Fruit fly (Drosophila melanogaster) whole organism: ENCODE results near the gene ND-B14.5AL.

ENCODE experiments used
- CG8478 ChIP-seq: fragments of >200 bp; optimal IDR thresholded peaks from 2 replicates; lab custom pipeline; 2018; ENCODE audit warnings: inconsistent platforms
- Dll ChIP-seq: fragments of >200 bp; optimal IDR thresholded peaks from 2 replicates; lab custom pipeline; 2017
- pan ChIP-seq: fragments of >200 bp; optimal IDR thresholded peaks from 2 replicates; lab custom pipeline; 2017
- psq ChIP-seq: fragments of >200 bp; optimal IDR thresholded peaks from 2 replicates; lab custom pipeline; 2017
- usp ChIP-seq: fragments of >200 bp; optimal IDR thresholded peaks from 2 replicates; lab custom pipeline; 2017; ENCODE audit warnings: missing biosample characterization, missing genetic modification characterization, mixed read lengths

DNA sequence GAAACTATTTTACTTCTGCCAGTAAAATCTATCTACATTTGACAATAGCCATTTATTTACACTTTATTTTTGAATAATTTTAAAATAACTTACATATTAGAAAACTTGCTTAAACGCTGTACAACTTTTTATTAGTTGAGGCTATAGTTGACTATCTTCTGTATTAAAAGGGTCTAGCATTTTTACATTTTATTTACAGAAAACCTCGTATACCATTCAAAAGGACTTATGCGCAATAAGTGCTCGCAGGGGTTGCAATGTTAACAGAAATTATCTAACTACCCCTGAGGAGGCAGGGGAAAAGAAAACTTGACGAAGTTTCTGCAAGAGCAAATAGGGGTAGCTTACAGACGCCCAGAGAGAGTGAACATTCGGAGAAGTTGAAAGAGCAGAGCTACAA is 33.9 kb upstream of the ND-B14.5AL start:
- no peak for TF ChIP-seq Dll (lab: Kevin White, UChicago)
- TF ChIP-seq pan (lab: Kevin White, UChicago), result no peak
- no peak for TF ChIP-seq CG8478 (lab: Kevin White, UChicago)
- no peak for TF ChIP-seq usp (GFP tag; lab: Kevin White, UChicago)
- no peak for TF ChIP-seq psq (lab: Kevin White, UChicago)
